Worm (Caenorhabditis elegans): ENCODE results near the gene R10E4.9.

The R10E4.9 gene

ce11 chrIII:4314502-4314901 lies 12.3 kb upstream of the R10E4.9 start:
- TF ChIP-seq him-1 (tag; optimal IDR thresholded peaks at IDR 0.05) (no peak), W03F9.2 (tag; optimal IDR thresholded peaks at IDR 0.05) (no peak), dao-5 (tag; optimal IDR thresholded peaks at IDR 0.05) (no peak)

- TF ChIP-seq dao-5 (tag; optimal IDR thresholded peaks at IDR 0.05) (no peak), W03F9.2 (tag; optimal IDR thresholded peaks at IDR 0.05) (peak; percentile 50), him-1 (tag; optimal IDR thresholded peaks at IDR 0.05) (no peak)
Observed at ce11 chrIII:4313061-4313962, 11.1 kb upstream of the R10E4.9 start, which contains the start of the genes evl-14 and dcn-1. TSS of gene evl-14 (minus strand) at chrIII:4313128. TSS of gene dcn-1 (plus strand) at chrIII:4313912.

ce11 chrIII:4309303-4309702 lies 7.1 kb upstream of the R10E4.9 start:
- TF ChIP-seq W03F9.2 (tag; optimal IDR thresholded peaks at IDR 0.05) (no peak), him-1 (tag; optimal IDR thresholded peaks at IDR 0.05) (no peak), dao-5 (tag; optimal IDR thresholded peaks at IDR 0.05) (no peak)

- TF ChIP-seq him-1 (tag; optimal IDR thresholded peaks at IDR 0.05) (no peak), dao-5 (tag; optimal IDR thresholded peaks at IDR 0.05) (no peak), W03F9.2 (tag; optimal IDR thresholded peaks at IDR 0.05) (no peak)
Observed at ce11 chrIII:4302780-4303179, 587 bp upstream of the R10E4.9 start.

- TF ChIP-seq him-1 (tag; optimal IDR thresholded peaks at IDR 0.05) (no peak), W03F9.2 (tag; optimal IDR thresholded peaks at IDR 0.05) (no peak), dao-5 (tag; optimal IDR thresholded peaks at IDR 0.05) (no peak)
Observed at ce11 chrIII:4300989-4301498, 1.1 kb downstream of the R10E4.9 start, which contains the start of gene R10E4.11. TSS of gene R10E4.11 (minus strand) at chrIII:4301039.

- TF ChIP-seq W03F9.2 (tag; optimal IDR thresholded peaks at IDR 0.05) (no peak), him-1 (tag; optimal IDR thresholded peaks at IDR 0.05) (no peak), dao-5 (tag; optimal IDR thresholded peaks at IDR 0.05) (no peak)
Observed at ce11 chrIII:4294153-4294862, 7.9 kb downstream of the R10E4.9 start, which contains the start of the genes nth-1 and R10E4.7. TSS of gene nth-1 (minus strand) at chrIII:4294253. TSS of gene R10E4.7 (plus strand) at chrIII:4294812.

ce11 chrIII:4293108-4293507 lies 9.1 kb downstream of the R10E4.9 start, which contains the start of gene R10E4.6:
TSS of gene R10E4.6 (plus strand) at chrIII:4293408.
- TF ChIP-seq him-1 (tag; optimal IDR thresholded peaks at IDR 0.05) = no peak
- no peak for TF ChIP-seq W03F9.2 (tag; optimal IDR thresholded peaks at IDR 0.05)
- TF ChIP-seq dao-5 (tag; optimal IDR thresholded peaks at IDR 0.05) = no peak

ce11 chrIII:4291216-4291691 lies 10.9 kb downstream of the R10E4.9 start, which contains the start of gene mcm-5:
TSS of gene mcm-5 (minus strand) at chrIII:4291266.
- TF ChIP-seq W03F9.2 (tag; optimal IDR thresholded peaks at IDR 0.05) = peak; percentile 69
- TF ChIP-seq him-1 (tag; optimal IDR thresholded peaks at IDR 0.05) = no peak
- TF ChIP-seq dao-5 (tag; optimal IDR thresholded peaks at IDR 0.05) = no peak

- no peak for TF ChIP-seq dao-5 (tag; optimal IDR thresholded peaks at IDR 0.05)
- no peak for TF ChIP-seq W03F9.2 (tag; optimal IDR thresholded peaks at IDR 0.05)
Observed at ce11 chrIII:4289952-4290351, 12.2 kb downstream of the R10E4.9 start.

- TF ChIP-seq W03F9.2 (tag; optimal IDR thresholded peaks at IDR 0.05) = no peak
- TF ChIP-seq him-1 (tag; optimal IDR thresholded peaks at IDR 0.05) = no peak
- no peak for TF ChIP-seq dao-5 (tag; optimal IDR thresholded peaks at IDR 0.05)
Observed at ce11 chrIII:4287379-4287778, 14.8 kb downstream of the R10E4.9 start, which contains the start of gene R10E4.3. TSS of gene R10E4.3 (minus strand) at chrIII:4287479.

ce11 chrIII:4284732-4285165 lies 17.4 kb downstream of the R10E4.9 start:
- TF ChIP-seq dao-5 (tag; optimal IDR thresholded peaks at IDR 0.05) (no peak), him-1 (tag; optimal IDR thresholded peaks at IDR 0.05) (no peak), W03F9.2 (tag; optimal IDR thresholded peaks at IDR 0.05) (peak; percentile 50)

- no peak for TF ChIP-seq him-1 (tag; optimal IDR thresholded peaks at IDR 0.05)
- no peak for TF ChIP-seq dao-5 (tag; optimal IDR thresholded peaks at IDR 0.05)
- no peak for TF ChIP-seq W03F9.2 (tag; optimal IDR thresholded peaks at IDR 0.05)
Observed at ce11 chrIII:4283175-4283574, 19.0 kb downstream of the R10E4.9 start.

- TF ChIP-seq him-1 (tag; optimal IDR thresholded peaks at IDR 0.05) = peak; percentile 97
- TF ChIP-seq dao-5 (tag; optimal IDR thresholded peaks at IDR 0.05) = peak; percentile 89
- TF ChIP-seq W03F9.2 (tag; optimal IDR thresholded peaks at IDR 0.05) = peak; percentile 89
Observed at ce11 chrIII:4281955-4282618, 20.1 kb downstream of the R10E4.9 start.
